Fruit fly (Drosophila melanogaster) whole organism, pupa: Measurements from ENCODE around the gene CG33796.

Source experiments
- CG12605 ChIP-seq: fragments of 200-800 bp; sonication (Bioruptor generic); IDR thresholded peaks from 2 replicates; pipeline ENCODE4 v1.3.6; 2022; ENCODE audit warnings: missing biosample characterization, missing genetic modification characterization
- CG15710 ChIP-seq: fragments of 200-800 bp; sonication (Bioruptor generic); optimal IDR thresholded peaks from 2 replicates; lab custom pipeline; 2018; ENCODE audit warnings: missing biosample characterization, mild to moderate bottlenecking, missing genetic modification characterization, moderate library complexity
- CG4496 ChIP-seq: fragments of 200-800 bp; sonication (Bioruptor generic); IDR thresholded peaks from 3 replicates; pipeline ENCODE4 v1.3.6; 2022; ENCODE audit warnings: missing biosample characterization, missing genetic modification characterization
- CG8159 ChIP-seq: fragments of 200-800 bp; sonication (Bioruptor generic); optimal IDR thresholded peaks from 3 replicates; lab custom pipeline; 2018; ENCODE audit warnings: missing biosample characterization, mild to moderate bottlenecking, missing genetic modification characterization, moderate library complexity
- CG8301 ChIP-seq: fragments of 200-800 bp; sonication (Bioruptor generic); optimal IDR thresholded peaks from 2 replicates; lab custom pipeline; 2018; ENCODE audit warnings: missing biosample characterization, mild to moderate bottlenecking, missing genetic modification characterization
- CG9948 ChIP-seq: fragments of 200-800 bp; sonication (Bioruptor generic); optimal IDR thresholded peaks from 2 replicates; lab custom pipeline; 2018; ENCODE audit warnings: missing biosample characterization, mild to moderate bottlenecking, missing genetic modification characterization, moderate library complexity
- EcR ChIP-seq: fragments of 200-800 bp; sonication (Bioruptor generic); optimal IDR thresholded peaks from 3 replicates; lab custom pipeline; 2019; ENCODE audit warnings: missing biosample characterization, missing genetic modification characterization, mild to moderate bottlenecking, moderate library complexity, missing genetic modification reagents
- Pif1A ChIP-seq: fragments of 200-800 bp; sonication (Bioruptor generic); optimal IDR thresholded peaks from 3 replicates; lab custom pipeline; 2016; ENCODE audit warnings: missing biosample characterization, missing genetic modification characterization
- Snoo ChIP-seq: fragments of 200-800 bp; sonication (Bioruptor generic); optimal IDR thresholded peaks from 3 replicates; lab custom pipeline; 2017; ENCODE audit warnings: missing biosample characterization, mild to moderate bottlenecking, missing genetic modification characterization, inconsistent platforms
- fd96Ca ChIP-seq: fragments of 200-800 bp; sonication (Bioruptor generic); IDR thresholded peaks from 3 replicates; pipeline ENCODE4 v1.3.6; 2022; ENCODE audit warnings: missing biosample characterization, missing genetic modification characterization
- rn ChIP-seq: fragments of 200-800 bp; sonication (Bioruptor generic); IDR thresholded peaks from 2 replicates; pipeline ENCODE4 v1.3.6; 2022; ENCODE audit warnings: missing biosample characterization, missing genetic modification characterization

DNA sequence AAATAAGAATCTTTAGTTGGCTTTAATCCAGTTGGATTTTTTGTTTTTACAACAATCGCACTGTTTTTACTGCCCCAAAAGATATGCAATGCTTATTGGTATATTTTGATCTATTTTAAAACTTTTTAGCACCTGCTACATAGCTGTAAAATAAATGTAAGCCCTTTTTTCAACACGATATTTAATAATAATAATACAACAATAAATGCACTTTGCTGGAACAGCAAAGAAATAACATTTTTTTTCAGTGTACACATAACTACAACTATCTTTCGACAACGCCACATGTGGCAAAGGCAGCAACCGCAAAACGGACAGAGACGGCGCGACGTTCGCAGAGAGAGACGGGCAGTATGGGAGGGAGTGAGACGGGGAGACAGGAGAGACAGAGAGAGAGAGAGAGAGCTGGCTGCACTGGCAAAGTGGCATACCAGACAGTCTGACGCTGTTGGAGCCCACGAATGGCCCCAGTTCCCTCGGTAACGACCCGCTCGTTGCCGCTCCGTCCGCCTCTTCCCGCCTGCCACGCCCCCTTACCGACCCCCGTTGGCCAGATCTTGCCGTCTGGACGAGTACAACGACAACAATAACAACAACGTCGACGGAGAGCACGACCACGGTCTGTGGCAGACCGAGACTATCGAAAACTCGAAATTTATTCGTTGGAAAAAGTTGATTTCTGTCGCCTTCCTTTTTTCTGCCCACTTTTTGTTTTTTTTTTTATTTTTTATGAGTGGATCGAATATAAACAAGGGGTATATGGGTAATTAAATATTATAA, 41.4 kb upstream of the CG33796 start:
- peak; percentile 47; the same call in 1 of the 2 replicates for TF ChIP-seq rn (GFP tag; lab: Robert Waterston, UW)
- peak; percentile 77 for TF ChIP-seq Pif1A (GFP tag; lab: Kevin White, UChicago)
- TF ChIP-seq CG15710: peak; percentile 82
- TF ChIP-seq CG12605 (GFP tag; lab: Robert Waterston, UW): peak; percentile 31
- peak; percentile 77; the same call in 2 of the 3 replicates for TF ChIP-seq fd96Ca (GFP tag; lab: Robert Waterston, UW)
- TF ChIP-seq CG8159 (tag; lab: Kevin White, UChicago): peak; percentile 89
- peak; percentile 90 for TF ChIP-seq Snoo (tag; lab: Kevin White, UChicago)
- peak; percentile 84 for TF ChIP-seq CG9948 (tag; lab: Kevin White, UChicago)
- peak; percentile 88 for TF ChIP-seq EcR (GFP tag; lab: Kevin White, UChicago)
- TF ChIP-seq CG8301 (tag; lab: Kevin White, UChicago): peak; percentile 81
- peak; percentile 60 for TF ChIP-seq CG4496 (GFP tag; lab: Robert Waterston, UW)
